Worm (Caenorhabditis elegans) whole organism, young adult: Measurements from ENCODE around the gene zgpa-1.

Experiments
- B0019.2 ChIP-seq: fragments of 200-800 bp; sonication (Bioruptor generic); conservative IDR thresholded peaks from 2 replicates; pipeline ENCODE4 v1.3.6; 2022; ENCODE audit warnings: missing genetic modification reagents, missing genetic modification characterization, missing compliant biosample characterization
- B0261.1 ChIP-seq: sonication (generic microtip); optimal IDR thresholded peaks from 2 replicates; lab custom pipeline; 2016; ENCODE audit warnings: mild to moderate bottlenecking, missing genetic modification characterization, moderate library complexity, missing compliant biosample characterization
- C06A6.2 ChIP-seq: fragments of 200-800 bp; sonication (Bioruptor generic); conservative IDR thresholded peaks from 2 replicates; pipeline ENCODE4 v1.3.6; 2022; ENCODE audit warnings: missing genetic modification characterization, missing compliant biosample characterization
- F10E7.11 ChIP-seq: sonication (generic microtip); optimal IDR thresholded peaks from 2 replicates; lab custom pipeline; 2017; ENCODE audit warnings: mild to moderate bottlenecking, missing genetic modification characterization, moderate library complexity, missing compliant biosample characterization
- F33H1.4 ChIP-seq: fragments of 200-800 bp; sonication (Bioruptor generic); IDR thresholded peaks from 2 replicates; pipeline ENCODE4 v1.3.6; 2022; ENCODE audit warnings: missing genetic modification reagents, missing genetic modification characterization, missing compliant biosample characterization
- F39B2.1 ChIP-seq: fragments of 200-800 bp; sonication (Bioruptor generic); IDR thresholded peaks from 2 replicates; pipeline ENCODE4 v1.3.6; 2022; ENCODE audit warnings: missing genetic modification reagents, missing genetic modification characterization, missing compliant biosample characterization
- F52B5.7 ChIP-seq: sonication (generic microtip); optimal IDR thresholded peaks from 2 replicates; lab custom pipeline; 2016; ENCODE audit warnings: mild to moderate bottlenecking, missing genetic modification characterization, missing compliant biosample characterization
- K11D2.4 ChIP-seq: fragments of 200-800 bp; sonication (Bioruptor generic); IDR thresholded peaks from 2 replicates; pipeline ENCODE4 v1.3.6; 2022; ENCODE audit warnings: missing genetic modification reagents, missing genetic modification characterization, missing compliant biosample characterization
- T07F8.4 ChIP-seq: sonication (generic microtip); optimal IDR thresholded peaks from 2 replicates; lab custom pipeline; 2016; ENCODE audit warnings: mild to moderate bottlenecking, missing genetic modification characterization, moderate library complexity, missing compliant biosample characterization
- T26A5.8 ChIP-seq: sonication (generic microtip); optimal IDR thresholded peaks from 2 replicates; lab custom pipeline; 2016; ENCODE audit warnings: missing genetic modification characterization, missing compliant biosample characterization
- Y53F4B.3 ChIP-seq: fragments of 200-800 bp; sonication (Bioruptor generic); IDR thresholded peaks from 2 replicates; pipeline ENCODE4 v1.3.6; 2022; ENCODE audit warnings: missing genetic modification reagents, missing genetic modification characterization, missing compliant biosample characterization
- Y53G8AR.9 ChIP-seq: fragments of 200-800 bp; sonication (Bioruptor generic); conservative IDR thresholded peaks from 2 replicates; pipeline ENCODE4 v1.3.6; 2022; ENCODE audit warnings: missing genetic modification reagents, missing genetic modification characterization, missing compliant biosample characterization
- ZK185.1 ChIP-seq: sonication (generic microtip); optimal IDR thresholded peaks from 2 replicates; lab custom pipeline; 2016; ENCODE audit warnings: mild to moderate bottlenecking, missing genetic modification characterization, missing compliant biosample characterization; ENCODE audit not compliant: poor library complexity, severe bottlenecking
- attf-3 ChIP-seq: fragments of 200-800 bp; sonication (Bioruptor generic); conservative IDR thresholded peaks from 2 replicates; pipeline ENCODE4 v1.3.6; 2022; ENCODE audit warnings: missing genetic modification reagents, missing genetic modification characterization, missing compliant biosample characterization
- attf-5 ChIP-seq: fragments of 200-800 bp; sonication (Bioruptor generic); optimal IDR thresholded peaks from 2 replicates; lab custom pipeline; 2018; ENCODE audit warnings: mild to moderate bottlenecking, missing genetic modification characterization, missing compliant biosample characterization
- bed-1 ChIP-seq: fragments of 200-800 bp; sonication (Bioruptor generic); IDR thresholded peaks from 2 replicates; pipeline ENCODE4 v1.3.6; 2022; ENCODE audit warnings: missing genetic modification reagents, missing genetic modification characterization, missing compliant biosample characterization
- cebp-2 ChIP-seq: fragments of 200-800 bp; sonication (Bioruptor generic); IDR thresholded peaks from 2 replicates; pipeline ENCODE4 v1.3.6; 2022; ENCODE audit warnings: missing genetic modification characterization, missing compliant biosample characterization
- ceh-58 ChIP-seq: fragments of 200-800 bp; sonication (Bioruptor generic); IDR thresholded peaks from 2 replicates; pipeline ENCODE4 v1.3.6; 2022; ENCODE audit warnings: missing genetic modification characterization, missing compliant biosample characterization
- ceh-79 ChIP-seq: sonication (generic microtip); optimal IDR thresholded peaks from 2 replicates; lab custom pipeline; 2017; ENCODE audit warnings: mild to moderate bottlenecking, missing genetic modification characterization, missing compliant biosample characterization
- die-1 ChIP-seq: sonication (generic microtip); optimal IDR thresholded peaks from 2 replicates; lab custom pipeline; 2016; ENCODE audit warnings: missing genotype, mild to moderate bottlenecking, missing genetic modification characterization, missing compliant biosample characterization
- egl-18 ChIP-seq: fragments of 200-800 bp; sonication (Bioruptor generic); IDR thresholded peaks from 2 replicates; pipeline ENCODE4 v1.3.6; 2022; ENCODE audit warnings: missing genetic modification reagents, missing genetic modification characterization, missing compliant biosample characterization
- gei-17 ChIP-seq: fragments of 200-800 bp; sonication (Bioruptor generic); optimal IDR thresholded peaks from 2 replicates; lab custom pipeline; 2018; ENCODE audit warnings: mild to moderate bottlenecking, missing genetic modification characterization, missing compliant biosample characterization
- hlh-12 ChIP-seq: sonication (generic microtip); optimal IDR thresholded peaks from 2 replicates; lab custom pipeline; 2016; ENCODE audit warnings: missing genetic modification characterization, missing compliant biosample characterization
- hlh-26 ChIP-seq: fragments of 200-800 bp; sonication (Bioruptor generic); conservative IDR thresholded peaks from 2 replicates; pipeline ENCODE4 v1.3.6; 2022; ENCODE audit warnings: missing genetic modification reagents, missing genetic modification characterization, missing compliant biosample characterization
- hmg-1.2 ChIP-seq: fragments of 200-800 bp; sonication (Bioruptor generic); IDR thresholded peaks from 2 replicates; pipeline ENCODE4 v1.3.6; 2022; ENCODE audit warnings: missing genetic modification reagents, missing genetic modification characterization, missing compliant biosample characterization
- hmg-20 ChIP-seq: fragments of 200-800 bp; sonication (Bioruptor generic); IDR thresholded peaks from 2 replicates; pipeline ENCODE4 v1.3.6; 2022; ENCODE audit warnings: missing genetic modification reagents, missing genetic modification characterization, missing compliant biosample characterization
- lag-1 ChIP-seq: fragments of 200-800 bp; sonication (Bioruptor generic); IDR thresholded peaks from 2 replicates; pipeline ENCODE4 v1.3.6; 2022; ENCODE audit warnings: missing genetic modification reagents, missing genetic modification characterization, missing compliant biosample characterization
- let-526 ChIP-seq: fragments of 200-800 bp; sonication (Bioruptor generic); IDR thresholded peaks from 2 replicates; pipeline ENCODE4 v1.3.6; 2022; ENCODE audit warnings: missing genetic modification reagents, missing genetic modification characterization, missing compliant biosample characterization
- lin-40 ChIP-seq: sonication (generic microtip); optimal IDR thresholded peaks from 2 replicates; lab custom pipeline; 2016; ENCODE audit warnings: missing genetic modification characterization, mild to moderate bottlenecking, missing compliant biosample characterization, missing genotype, missing genetic modification reagents
- madf-6 ChIP-seq: fragments of 200-800 bp; sonication (Bioruptor generic); IDR thresholded peaks from 2 replicates; pipeline ENCODE4 v1.3.6; 2022; ENCODE audit warnings: missing genetic modification reagents, missing genetic modification characterization, missing compliant biosample characterization
- mel-28 ChIP-seq: sonication (generic microtip); optimal IDR thresholded peaks from 2 replicates; lab custom pipeline; 2016; ENCODE audit warnings: borderline replicate concordance, mild to moderate bottlenecking, missing genetic modification characterization, missing compliant biosample characterization
- mxl-1 ChIP-seq: sonication (generic microtip); optimal IDR thresholded peaks from 2 replicates; lab custom pipeline; 2016; ENCODE audit warnings: missing genetic modification characterization, missing compliant biosample characterization
- nfya-1 ChIP-seq: sonication (generic microtip); optimal IDR thresholded peaks from 2 replicates; lab custom pipeline; 2017; ENCODE audit warnings: antibody characterized with exemption, missing compliant biosample characterization, missing genetic modification characterization, borderline replicate concordance; ENCODE audit not compliant: insufficient read depth
- nfyb-1 ChIP-seq: fragments of 200-800 bp; sonication (Bioruptor generic); IDR thresholded peaks from 2 replicates; pipeline ENCODE4 v1.3.6; 2022; ENCODE audit warnings: missing genetic modification reagents, missing genetic modification characterization, missing compliant biosample characterization
- nhr-179 ChIP-seq: sonication (generic microtip); optimal IDR thresholded peaks from 2 replicates; lab custom pipeline; 2016; ENCODE audit warnings: mild to moderate bottlenecking, missing genetic modification characterization, missing compliant biosample characterization
- nhr-80 ChIP-seq: sonication (generic microtip); optimal IDR thresholded peaks from 2 replicates; lab custom pipeline; 2016; ENCODE audit warnings: missing genetic modification characterization, missing compliant biosample characterization
- pbrm-1 ChIP-seq: fragments of 200-800 bp; sonication (Bioruptor generic); IDR thresholded peaks from 2 replicates; pipeline ENCODE4 v1.3.6; 2022; ENCODE audit warnings: missing genetic modification reagents, missing genetic modification characterization, missing compliant biosample characterization
- rcor-1 ChIP-seq: fragments of 200-800 bp; sonication (Bioruptor generic); IDR thresholded peaks from 2 replicates; pipeline ENCODE4 v1.3.6; 2022; ENCODE audit warnings: missing genetic modification reagents, missing genetic modification characterization, missing compliant biosample characterization
- rec-8 ChIP-seq, 2 experiments: sonication (generic microtip); optimal IDR thresholded peaks; 2 replicates each; lab custom pipeline; 2016; ENCODE audit warnings: mild to moderate bottlenecking in 2 of 2, missing genetic modification characterization in 2 of 2, missing genetic modification reagents in 2 of 2, missing genotype in 2 of 2, missing biosample characterization in 1 of 2, missing compliant biosample characterization in 1 of 2, moderate library complexity in 1 of 2
- rpc-1 ChIP-seq, 2 experiments: fragments of 150-350 bp in 1 of 2; sonication (generic microtip) in 1 of 2; optimal IDR thresholded peaks; 2 replicates each; lab custom pipeline; 2014 to 2018; ENCODE audit warnings: missing biosample characterization in 1 of 2, missing genetic modification characterization in 1 of 2, missing genetic modification reagents in 1 of 2, missing genotype in 1 of 2
- snpc-1.3 ChIP-seq: sonication (generic microtip); optimal IDR thresholded peaks from 2 replicates; lab custom pipeline; 2017; ENCODE audit warnings: missing genetic modification characterization, mild to moderate bottlenecking, missing compliant biosample characterization, antibody characterized with exemption, moderate library complexity, missing genotype, missing genetic modification reagents; ENCODE audit not compliant: insufficient read depth
- somi-1 ChIP-seq: fragments of 200-800 bp; sonication (Bioruptor generic); optimal IDR thresholded peaks from 2 replicates; lab custom pipeline; 2018; ENCODE audit warnings: mild to moderate bottlenecking, missing genetic modification characterization, missing compliant biosample characterization
- tbx-9 ChIP-seq: sonication (generic microtip); optimal IDR thresholded peaks from 2 replicates; lab custom pipeline; 2016; ENCODE audit warnings: borderline replicate concordance, missing genetic modification characterization, inconsistent platforms, missing compliant biosample characterization
- unc-130 ChIP-seq: sonication (generic microtip); optimal IDR thresholded peaks from 2 replicates; lab custom pipeline; 2016; ENCODE audit warnings: missing genetic modification reagents, missing genetic modification characterization, missing compliant biosample characterization
- zim-3 ChIP-seq: sonication (generic microtip); optimal IDR thresholded peaks from 2 replicates; lab custom pipeline; 2017; ENCODE audit warnings: mild to moderate bottlenecking, missing genetic modification characterization, moderate library complexity, missing compliant biosample characterization
- ztf-26 ChIP-seq: sonication (generic microtip); optimal IDR thresholded peaks from 2 replicates; lab custom pipeline; 2017; ENCODE audit warnings: missing genetic modification characterization, missing compliant biosample characterization
- ztf-3 ChIP-seq: fragments of 200-800 bp; sonication (Bioruptor generic); optimal IDR thresholded peaks from 2 replicates; lab custom pipeline; 2018; ENCODE audit warnings: mild to moderate bottlenecking, missing genetic modification characterization, missing compliant biosample characterization

The zgpa-1 gene

ce11 chrIV:7790801-7791588 is 21.6 kb downstream of the zgpa-1 start, which contains the start of gene rsp-6:
Gene rsp-6, minus strand, starts transcription at chrIV:7791229.
- TF ChIP-seq let-526 (0 out of 2 replicates have a peak, but pooled peaks have one; percentile 70), egl-18 (no peak), nfyb-1 (GFP tag; lab: Robert Waterston, UW) (peak; percentile 77), hlh-12 (tag; lab: Kevin White, UChicago) (no peak), ztf-26 (no peak), Y53G8AR.9 (peak; percentile 89), nfya-1 (tag; lab: Kevin White, UChicago) (no peak), attf-3 (GFP tag; lab: Robert Waterston, UW) (peak; percentile 30; the same call in 1 of the 2 replicates), F10E7.11 (tag; lab: Kevin White, UChicago) (no peak), B0261.1 (tag; lab: Kevin White, UChicago) (no peak), lag-1 (no peak), zim-3 (tag; lab: Kevin White, UChicago) (no peak), C06A6.2 (GFP tag; lab: Robert Waterston, UW) (no peak), T26A5.8 (no peak), unc-130 (GFP tag; lab: Kevin White, UChicago) (peak; percentile 66), mel-28 (tag; lab: Kevin White, UChicago) (no peak), gei-17 (no peak), lin-40 (tag; lab: Kevin White, UChicago) (peak; percentile 63), F39B2.1 (GFP tag; lab: Robert Waterston, UW) (no peak), F33H1.4 (GFP tag; lab: Robert Waterston, UW) (peak; percentile 94), ztf-3 (GFP tag; lab: Kevin White, UChicago) (no peak), K11D2.4 (GFP tag; lab: Robert Waterston, UW) (no peak), die-1 (tag; lab: Kevin White, UChicago) (peak; percentile 53), ZK185.1 (tag; lab: Kevin White, UChicago) (peak; percentile 82), rec-8 (tag; optimal IDR thresholded peaks at IDR 0.05; lab: Kevin White, UChicago) (no peak), T07F8.4 (no peak), madf-6 (GFP tag; lab: Robert Waterston, UW) (peak; percentile 95), pbrm-1 (GFP tag; lab: Robert Waterston, UW) (0 out of 2 replicates have a peak, but pooled peaks have one; percentile 67), rcor-1 (GFP tag; lab: Robert Waterston, UW) (peak; percentile 62), nhr-80 (peak; percentile 17), hmg-1.2 (GFP tag; lab: Robert Waterston, UW) (peak; percentile 58; the same call in 1 of the 2 replicates), ceh-58 (GFP tag; lab: Robert Waterston, UW) (no peak), Y53F4B.3 (GFP tag; lab: Robert Waterston, UW) (no peak), B0019.2 (GFP tag; lab: Robert Waterston, UW) (peak; percentile 77), cebp-2 (GFP tag; lab: Robert Waterston, UW) (no peak), ceh-79 (tag; lab: Kevin White, UChicago) (no peak), nhr-179 (tag; lab: Kevin White, UChicago) (no peak), somi-1 (GFP tag; lab: Kevin White, UChicago) (no peak), snpc-1.3 (tag; lab: Kevin White, UChicago) (peak; percentile 80), rpc-1 (optimal IDR thresholded peaks at IDR 0.05; lab: Kevin White, UChicago) (no peak), rpc-1 (tag; optimal IDR thresholded peaks at IDR 0.05; lab: Kevin White, UChicago) (no peak), F52B5.7 (tag; lab: Kevin White, UChicago) (no peak), hmg-20 (GFP tag; lab: Robert Waterston, UW) (no peak), hlh-26 (no peak), tbx-9 (tag; lab: Kevin White, UChicago) (no peak), bed-1 (GFP tag; lab: Robert Waterston, UW) (no peak), attf-5 (GFP tag; lab: Kevin White, UChicago) (peak; percentile 59), mxl-1 (tag; lab: Kevin White, UChicago) (no peak)
